Fruit fly (Drosophila melanogaster): ENCODE results near the gene CG18094.
A peak's percentile ranks its signal among the peaks of the same experiment; 100 is the strongest.

The CG18094 gene

dm6 chr2L:19526316-19526715 is 36.3 kb downstream of the CG18094 start, which contains the start of the genes Dpm1 and CG10137 (continued):
- no peak for TF ChIP-seq sqz (GFP tag; optimal IDR thresholded peaks at IDR 0.05)
- TF ChIP-seq CG7745 (tag; optimal IDR thresholded peaks at IDR 0.05) = no peak
- no peak for TF ChIP-seq CG3726 (GFP tag; IDR thresholded peaks at IDR 0.05)
- peak; percentile 78 for TF ChIP-seq Opbp (GFP tag; IDR thresholded peaks at IDR 0.05; ENCODE audit: partially characterized antibody)
- peak; percentile 62 for TF ChIP-seq Dref (GFP tag; IDR thresholded peaks at IDR 0.05)
- no peak for TF ChIP-seq CG12236 (GFP tag; optimal IDR thresholded peaks at IDR 0.05)
- TF ChIP-seq CG31388 (GFP tag; optimal IDR thresholded peaks at IDR 0.05) = no peak
- TF ChIP-seq D19B (GFP tag; optimal IDR thresholded peaks at IDR 0.05) = no peak
- no peak for TF ChIP-seq CG18011 (GFP tag; optimal IDR thresholded peaks at IDR 0.05)
- TF ChIP-seq Dip2 (GFP tag; IDR thresholded peaks at IDR 0.05) = no peak
- peak; percentile 52; the same call in 2 of the 3 replicates for TF ChIP-seq CG16813 (GFP tag; IDR thresholded peaks at IDR 0.05; ENCODE audit: partially characterized antibody)
- peak; percentile 55 for TF ChIP-seq Dp (GFP tag; optimal IDR thresholded peaks at IDR 0.05)
- no peak for TF ChIP-seq CG10654 (GFP tag; optimal IDR thresholded peaks at IDR 0.05)
- TF ChIP-seq Nf-YB (GFP tag; optimal IDR thresholded peaks at IDR 0.05) = no peak
- no peak for TF ChIP-seq CG6683 (GFP tag; optimal IDR thresholded peaks at IDR 0.05)
- no peak for TF ChIP-seq peb (GFP tag; IDR thresholded peaks at IDR 0.05)
- TF ChIP-seq chinmo (GFP tag; IDR thresholded peaks at IDR 0.05; ENCODE audit: partially characterized antibody) = 0 out of 4 replicates have a peak, but pooled peaks have one; percentile 43
- peak; percentile 49; the same call in 1 of the 2 replicates for TF ChIP-seq sna (GFP tag; IDR thresholded peaks at IDR 0.05; ENCODE audit: partially characterized antibody)
- TF ChIP-seq CoRest (tag; optimal IDR thresholded peaks at IDR 0.05) = peak; percentile 44
- TF ChIP-seq CG11456 (GFP tag; IDR thresholded peaks at IDR 0.05) = no peak
- no peak for TF ChIP-seq hkb (optimal IDR thresholded peaks at IDR 0.05)
- TF ChIP-seq hkb (GFP tag; IDR thresholded peaks at IDR 0.05) = no peak
- no peak for TF ChIP-seq CG9932 (GFP tag; IDR thresholded peaks at IDR 0.05)
- peak; percentile 82 to 94 for TF ChIP-seq crp (GFP tag; optimal IDR thresholded peaks at IDR 0.05)
- TF ChIP-seq CG4707 (GFP tag; optimal IDR thresholded peaks at IDR 0.05) = no peak
- no peak for TF ChIP-seq ap (GFP tag; IDR thresholded peaks at IDR 0.05)
- peak; percentile 36 for TF ChIP-seq phol (tag; optimal IDR thresholded peaks at IDR 0.05)
- peak; percentile 85 for TF ChIP-seq Dll (GFP tag; IDR thresholded peaks at IDR 0.05; ENCODE audit: partially characterized antibody)
- no peak for TF ChIP-seq btn (GFP tag; optimal IDR thresholded peaks at IDR 0.05)
- no peak for TF ChIP-seq CG11723 (GFP tag; optimal IDR thresholded peaks at IDR 0.05)
- no peak for TF ChIP-seq CG7271 (tag; optimal IDR thresholded peaks at IDR 0.05)
- no peak for TF ChIP-seq ab (GFP tag; optimal IDR thresholded peaks at IDR 0.05)
- no peak for TF ChIP-seq slou (GFP tag; optimal IDR thresholded peaks at IDR 0.05)
- TF ChIP-seq CG3065 (GFP tag; optimal IDR thresholded peaks at IDR 0.05) = no peak
- TF ChIP-seq ind (GFP tag; optimal IDR thresholded peaks at IDR 0.05) = no peak
- peak; percentile 1 for TF ChIP-seq CG18262 (tag; optimal IDR thresholded peaks at IDR 0.05)
- TF ChIP-seq HHEX (GFP tag; optimal IDR thresholded peaks at IDR 0.05) = no peak
- TF ChIP-seq dysf (GFP tag; IDR thresholded peaks at IDR 0.05) = no peak
- no peak for TF ChIP-seq pita (GFP tag; optimal IDR thresholded peaks at IDR 0.05)
- TF ChIP-seq nmo (GFP tag; optimal IDR thresholded peaks at IDR 0.05) = peak; percentile 61
- TF ChIP-seq B-H1 (GFP tag; IDR thresholded peaks at IDR 0.05) = no peak
- TF ChIP-seq pnt (GFP tag; optimal IDR thresholded peaks at IDR 0.05) = no peak
- no peak for TF ChIP-seq CG8290 (GFP tag; optimal IDR thresholded peaks at IDR 0.05)
- TF ChIP-seq CG8290 (tag; optimal IDR thresholded peaks at IDR 0.05) = peak in 1 of 2 experiments; percentile 4
- TF ChIP-seq al (GFP tag; IDR thresholded peaks at IDR 0.05) = no peak
- TF ChIP-seq Side (GFP tag; optimal IDR thresholded peaks at IDR 0.05) = no peak
- no peak for TF ChIP-seq CG42726 (GFP tag; IDR thresholded peaks at IDR 0.05; ENCODE audit: partially characterized antibody)
- no peak for TF ChIP-seq schlank (tag; optimal IDR thresholded peaks at IDR 0.05)
- TF ChIP-seq gsb-n (tag; optimal IDR thresholded peaks at IDR 0.05) = peak; percentile 67
- peak; percentile 62 for TF ChIP-seq E2f2 (GFP tag; IDR thresholded peaks at IDR 0.05)
- TF ChIP-seq Bteb2 (GFP tag; optimal IDR thresholded peaks at IDR 0.05) = no peak
- no peak for TF ChIP-seq Hsf (GFP tag; optimal IDR thresholded peaks at IDR 0.05)
